Worm (Caenorhabditis elegans) whole organism, young adult: ENCODE data around the gene cpg-8.

Experiments
- D2030.7 ChIP-seq: fragments of 200-800 bp; sonication (Bioruptor generic); IDR thresholded peaks from 2 replicates; pipeline ENCODE4 v1.3.6; 2022; ENCODE audit warnings: missing genetic modification reagents, missing genetic modification characterization, missing compliant biosample characterization
- F52B5.7 ChIP-seq: sonication (generic microtip); optimal IDR thresholded peaks from 2 replicates; lab custom pipeline; 2016; ENCODE audit warnings: mild to moderate bottlenecking, missing genetic modification characterization, missing compliant biosample characterization
- ceh-79 ChIP-seq: sonication (generic microtip); optimal IDR thresholded peaks from 2 replicates; lab custom pipeline; 2017; ENCODE audit warnings: mild to moderate bottlenecking, missing genetic modification characterization, missing compliant biosample characterization
- ets-4 ChIP-seq: fragments of 200-800 bp; sonication (Bioruptor generic); optimal IDR thresholded peaks from 2 replicates; lab custom pipeline; 2018; ENCODE audit warnings: mild to moderate bottlenecking, missing genetic modification characterization, missing compliant biosample characterization
- unc-130 ChIP-seq: sonication (generic microtip); optimal IDR thresholded peaks from 2 replicates; lab custom pipeline; 2016; ENCODE audit warnings: missing genetic modification reagents, missing genetic modification characterization, missing compliant biosample characterization
- ztf-26 ChIP-seq: sonication (generic microtip); optimal IDR thresholded peaks from 2 replicates; lab custom pipeline; 2017; ENCODE audit warnings: missing genetic modification characterization, missing compliant biosample characterization

DNA sequence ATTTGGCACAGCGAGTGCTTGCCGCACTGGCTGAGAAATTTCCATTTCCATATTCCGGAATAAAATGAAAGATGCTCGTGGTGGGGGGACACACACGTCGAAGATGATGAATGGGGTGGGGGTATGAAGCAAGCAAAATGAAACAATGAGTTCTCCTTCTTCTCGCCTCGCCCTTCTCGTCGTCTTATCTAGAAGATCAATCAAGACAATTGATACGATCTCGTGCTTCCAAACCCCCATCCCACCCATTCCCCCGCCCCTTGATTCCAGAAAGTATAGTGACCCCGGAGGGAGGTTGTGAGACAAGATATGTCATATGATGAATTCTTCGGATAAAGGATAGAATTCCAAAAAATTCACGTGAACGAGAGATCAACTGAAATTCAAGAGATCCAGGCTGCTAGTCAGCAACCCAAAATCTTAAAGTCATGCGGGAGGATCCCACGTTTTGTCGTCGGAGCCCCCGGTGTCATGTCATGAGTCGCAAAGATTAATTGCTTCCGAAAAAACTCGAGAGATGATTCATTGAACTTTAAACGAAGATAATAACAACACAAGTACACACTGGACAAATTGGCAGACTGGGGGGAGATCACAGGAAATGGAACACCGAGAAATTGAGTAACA lies 2.3 kb upstream of the cpg-8 start:
- TF ChIP-seq ztf-26 (tag; lab: Kevin White, UChicago) (no peak), D2030.7 (GFP tag; lab: Robert Waterston, UW) (no peak), unc-130 (GFP tag; lab: Kevin White, UChicago) (no peak), ceh-79 (tag; lab: Kevin White, UChicago) (no peak), ets-4 (GFP tag; lab: Kevin White, UChicago) (no peak), F52B5.7 (tag; lab: Kevin White, UChicago) (no peak)
